Fruit fly (Drosophila melanogaster): ENCODE measurements around the gene HDAC11.

The HDAC11 gene

DNA sequence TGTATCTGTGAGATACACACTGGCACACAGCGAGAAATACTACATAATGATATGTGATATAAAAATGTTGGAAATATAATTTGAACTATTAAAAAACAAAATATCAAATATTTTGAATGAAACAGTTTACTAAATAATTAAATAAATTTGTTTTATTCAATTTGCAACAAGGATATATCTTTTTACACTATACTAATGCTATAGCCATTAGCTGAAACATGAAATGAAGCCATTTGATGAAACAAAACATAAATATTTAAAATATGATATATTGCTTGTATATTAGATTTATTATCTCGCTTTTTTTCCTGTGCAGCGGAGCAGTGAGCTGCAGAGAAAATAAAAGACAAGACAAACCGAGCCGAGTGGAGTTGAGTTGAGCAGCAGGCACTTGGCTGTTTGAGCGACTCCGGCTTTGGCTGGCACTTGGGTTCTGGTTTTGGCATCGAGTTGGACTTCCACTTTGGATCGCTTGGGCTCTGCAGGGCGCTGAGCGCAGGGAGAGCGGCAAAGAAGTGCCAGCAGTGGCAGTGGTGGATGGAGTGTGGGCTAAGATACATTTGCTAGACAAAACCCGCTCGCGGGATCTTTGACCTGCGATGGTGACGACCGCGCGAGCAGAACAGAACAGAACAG, 37.4 kb upstream of the HDAC11 start (continued):
- TF ChIP-seq peb (GFP tag; IDR thresholded peaks at IDR 0.05) = peak; percentile 35; the same call in 1 of the 2 replicates
- peak; percentile 83 for TF ChIP-seq vvl (GFP tag; IDR thresholded peaks at IDR 0.05)
- TF ChIP-seq ara (GFP tag; IDR thresholded peaks at IDR 0.05) = peak; percentile 65
- TF ChIP-seq CG18764 (GFP tag; optimal IDR thresholded peaks at IDR 0.05) = peak; percentile 59
- TF ChIP-seq Antp (GFP tag; optimal IDR thresholded peaks at IDR 0.05) = no peak
- no peak for TF ChIP-seq cas (GFP tag; IDR thresholded peaks at IDR 0.05)
- peak; percentile 74 for TF ChIP-seq ind (GFP tag; optimal IDR thresholded peaks at IDR 0.05)
- TF ChIP-seq MBD-R2 (GFP tag; IDR thresholded peaks at IDR 0.05) = no peak; the same call in 1 of the 2 replicates
- TF ChIP-seq D (optimal IDR thresholded peaks at IDR 0.05) = no peak
- peak; percentile 83 for TF ChIP-seq D (GFP tag; optimal IDR thresholded peaks at IDR 0.05)
- TF ChIP-seq bsh (GFP tag; optimal IDR thresholded peaks at IDR 0.05) = peak; percentile 18 to 80
- peak; percentile 52 for TF ChIP-seq ATbp (GFP tag; optimal IDR thresholded peaks at IDR 0.05)
- TF ChIP-seq Dp (GFP tag; optimal IDR thresholded peaks at IDR 0.05) = no peak
- no peak for TF ChIP-seq fu2 (GFP tag; optimal IDR thresholded peaks at IDR 0.05)

DNA sequence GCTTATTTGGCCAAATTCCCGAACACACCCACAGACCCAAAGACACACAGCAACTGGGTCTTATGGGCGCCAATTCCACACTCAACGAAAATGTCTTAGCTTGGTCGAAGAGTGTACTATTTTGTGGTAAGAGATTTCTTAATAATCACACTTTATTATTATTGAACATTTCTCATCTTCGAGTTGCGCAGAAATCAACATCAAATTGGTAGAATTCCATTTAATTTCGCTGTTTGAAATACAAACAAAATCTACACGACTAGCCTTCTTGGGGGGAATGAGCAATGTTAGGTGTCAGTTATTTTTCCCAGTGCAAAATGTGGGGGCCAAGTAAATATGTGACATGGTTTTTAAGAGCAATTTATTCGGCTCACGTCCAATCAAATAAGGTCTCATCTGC, 34.9 kb upstream of the HDAC11 start:
- no peak for TF ChIP-seq gcm2 (GFP tag; optimal IDR thresholded peaks at IDR 0.05)
- TF ChIP-seq CG13775 (GFP tag; optimal IDR thresholded peaks at IDR 0.05) = no peak
- TF ChIP-seq CG9876 (GFP tag; optimal IDR thresholded peaks at IDR 0.05) = no peak
- no peak for TF ChIP-seq CG18619 (GFP tag; optimal IDR thresholded peaks at IDR 0.05)
- peak; percentile 32 for TF ChIP-seq grau (tag; optimal IDR thresholded peaks at IDR 0.05)
- TF ChIP-seq CG33213 (GFP tag; optimal IDR thresholded peaks at IDR 0.05) = no peak
- TF ChIP-seq dpn (GFP tag; optimal IDR thresholded peaks at IDR 0.05) = no peak
- no peak for TF ChIP-seq trh (GFP tag; optimal IDR thresholded peaks at IDR 0.05)
- TF ChIP-seq CG1832 (GFP tag; optimal IDR thresholded peaks at IDR 0.05) = no peak
- TF ChIP-seq cato (GFP tag; optimal IDR thresholded peaks at IDR 0.05; ENCODE audit: borderline replicate concordance) = no peak
- TF ChIP-seq CG11504 (tag; optimal IDR thresholded peaks at IDR 0.05) = peak; percentile 39
- TF ChIP-seq CG14014 (GFP tag; IDR thresholded peaks at IDR 0.05) = no peak
- TF ChIP-seq z (GFP tag; IDR thresholded peaks at IDR 0.05) = no peak
- TF ChIP-seq Sox102F (GFP tag; optimal IDR thresholded peaks at IDR 0.05) = peak; percentile 24
- TF ChIP-seq CG17359 (tag; optimal IDR thresholded peaks at IDR 0.05) = no peak
- no peak for TF ChIP-seq nom (GFP tag; optimal IDR thresholded peaks at IDR 0.05)
- TF ChIP-seq al (GFP tag; IDR thresholded peaks at IDR 0.05) = no peak
- no peak for TF ChIP-seq mld (GFP tag; IDR thresholded peaks at IDR 0.05; ENCODE audit: partially characterized antibody)
- peak; percentile 41; the same call in 2 of the 3 replicates for TF ChIP-seq row (GFP tag; IDR thresholded peaks at IDR 0.05)
- no peak for TF ChIP-seq CG11247 (GFP tag; IDR thresholded peaks at IDR 0.05)
- 0 out of 2 replicates have a peak, but pooled peaks have one; percentile 16 for TF ChIP-seq CG3847 (GFP tag; IDR thresholded peaks at IDR 0.05)
- TF ChIP-seq Xrp1 (GFP tag; IDR thresholded peaks at IDR 0.05) = peak; percentile 9; the same call in 1 of the 2 replicates
- TF ChIP-seq br (optimal IDR thresholded peaks at IDR 0.05) = no peak
- no peak for TF ChIP-seq crc (GFP tag; optimal IDR thresholded peaks at IDR 0.05)
- no peak for TF ChIP-seq oc (tag; optimal IDR thresholded peaks at IDR 0.05)
- no peak for TF ChIP-seq CG6765 (GFP tag; optimal IDR thresholded peaks at IDR 0.05)
- peak; percentile 26; the same call in 1 of the 3 replicates for TF ChIP-seq tgo (GFP tag; IDR thresholded peaks at IDR 0.05)
- peak; percentile 26 for TF ChIP-seq CG2678 (tag; optimal IDR thresholded peaks at IDR 0.05)
- TF ChIP-seq caup (GFP tag; optimal IDR thresholded peaks at IDR 0.05; ENCODE audit: severe bottlenecking) = no peak
- no peak for TF ChIP-seq CG43689 (GFP tag; IDR thresholded peaks at IDR 0.05)
- TF ChIP-seq CTCF (GFP tag; optimal IDR thresholded peaks at IDR 0.05) = no peak
- no peak for TF ChIP-seq CG8765 (GFP tag; IDR thresholded peaks at IDR 0.05)
- no peak for TF ChIP-seq CG16779 (GFP tag; IDR thresholded peaks at IDR 0.05)
- no peak for TF ChIP-seq CG8924 (tag; optimal IDR thresholded peaks at IDR 0.05)
- TF ChIP-seq cas (GFP tag; IDR thresholded peaks at IDR 0.05) = no peak
- no peak for TF ChIP-seq CG10654 (GFP tag; optimal IDR thresholded peaks at IDR 0.05)
- peak; percentile 36 for TF ChIP-seq gem (tag; optimal IDR thresholded peaks at IDR 0.05)
- no peak for TF ChIP-seq CG15479 (GFP tag; optimal IDR thresholded peaks at IDR 0.05)
